Fruit fly (Drosophila melanogaster) whole organism, embryonic: ENCODE results near the gene CG13022.
A peak's percentile ranks its signal among the peaks of the same experiment; 100 is the strongest.

Experiments
- Adf1 ChIP-seq: fragments of 200-800 bp; sonication (Bioruptor generic); IDR thresholded peaks from 2 replicates; pipeline ENCODE4 v1.3.6; 2022; ENCODE audit warnings: missing biosample characterization, missing genetic modification characterization
- CG13624 ChIP-seq: fragments of 200-800 bp; sonication (Bioruptor generic); optimal IDR thresholded peaks from 2 replicates; lab custom pipeline; 2016; ENCODE audit warnings: missing biosample characterization, missing genetic modification characterization
- CG14667 ChIP-seq: fragments of 200-800 bp; sonication (Bioruptor generic); IDR thresholded peaks from 2 replicates; pipeline ENCODE4 v1.3.6; 2022; ENCODE audit warnings: missing biosample characterization, missing genetic modification characterization
- CG1603 ChIP-seq: fragments of 200-800 bp; sonication (Bioruptor generic); optimal IDR thresholded peaks from 2 replicates; lab custom pipeline; 2019; ENCODE audit warnings: missing biosample characterization, mild to moderate bottlenecking, missing genetic modification characterization, moderate library complexity
- CG2199 ChIP-seq: fragments of 200-800 bp; sonication (Bioruptor generic); IDR thresholded peaks from 3 replicates; pipeline ENCODE4 v1.3.6; 2022; ENCODE audit warnings: missing biosample characterization, missing genetic modification characterization
- CG6175 ChIP-seq: fragments of 200-800 bp; sonication (Bioruptor generic); IDR thresholded peaks from 3 replicates; pipeline ENCODE4 v1.3.6; 2022; ENCODE audit warnings: missing biosample characterization, missing genetic modification characterization
- CG7357 ChIP-seq: fragments of 200-800 bp; sonication (Bioruptor generic); IDR thresholded peaks from 3 replicates; pipeline ENCODE4 v1.3.6; 2022; ENCODE audit warnings: missing biosample characterization, missing genetic modification characterization
- CG7556 ChIP-seq: fragments of 200-800 bp; sonication (Bioruptor generic); optimal IDR thresholded peaks from 2 replicates; lab custom pipeline; 2017; ENCODE audit warnings: missing biosample characterization, mild to moderate bottlenecking, missing genetic modification characterization
- CoRest ChIP-seq: fragments of 200-800 bp; sonication (Bioruptor generic); optimal IDR thresholded peaks from 3 replicates; lab custom pipeline; 2018; ENCODE audit warnings: missing biosample characterization, mild to moderate bottlenecking, missing genetic modification characterization, moderate library complexity
- D19B ChIP-seq: fragments of 200-800 bp; sonication (Bioruptor generic); optimal IDR thresholded peaks from 2 replicates; lab custom pipeline; 2017; ENCODE audit warnings: missing biosample characterization, mild to moderate bottlenecking, missing genetic modification characterization
- E2f2 ChIP-seq: fragments of 200-800 bp; sonication (Bioruptor generic); IDR thresholded peaks from 2 replicates; pipeline ENCODE4 v1.3.6; 2022; ENCODE audit warnings: missing biosample characterization, missing genetic modification characterization
- Gsc ChIP-seq: fragments of 200-800 bp; sonication (Bioruptor generic); IDR thresholded peaks from 2 replicates; pipeline ENCODE4 v1.3.6; 2022; ENCODE audit warnings: missing biosample characterization, missing genetic modification characterization
- HmgZ ChIP-seq: fragments of 200-800 bp; sonication (Bioruptor generic); optimal IDR thresholded peaks from 2 replicates; lab custom pipeline; 2018; ENCODE audit warnings: missing biosample characterization, mild to moderate bottlenecking, missing genetic modification characterization
- Hr78 ChIP-seq, 2 experiments: fragments of 200-800 bp in 1 of 2; fragments of >200 bp in 1 of 2; sonication (Bioruptor generic) in 1 of 2; optimal IDR thresholded peaks; 2 replicates each; lab custom pipeline; 2017 to 2019; ENCODE audit warnings: missing biosample characterization in 2 of 2, missing genetic modification characterization in 2 of 2, mild to moderate bottlenecking in 1 of 2, moderate library complexity in 1 of 2
- Med ChIP-seq: fragments of 200-800 bp; sonication (Bioruptor generic); peaks from one replicate; lab custom pipeline; 2016; ENCODE audit warnings: missing biosample characterization, missing genetic modification characterization, mild to moderate bottlenecking, inconsistent platforms, moderate library complexity
- Pdp1 ChIP-seq, 2 experiments: fragments of 200-800 bp; sonication (Bioruptor generic); optimal IDR thresholded peaks; 3 replicates each; lab custom pipeline; 2016; ENCODE audit warnings: missing biosample characterization in 2 of 2, missing genetic modification characterization in 2 of 2, mild to moderate bottlenecking in 1 of 2, moderate library complexity in 1 of 2
- Vsx1 ChIP-seq: fragments of 200-800 bp; sonication (Bioruptor generic); optimal IDR thresholded peaks from 2 replicates; lab custom pipeline; 2017; ENCODE audit warnings: missing biosample characterization, mild to moderate bottlenecking, missing genetic modification characterization, missing genetic modification reagents
- aop ChIP-seq: fragments of 200-800 bp; sonication (Bioruptor generic); IDR thresholded peaks from 2 replicates; pipeline ENCODE4 v1.3.6; 2022; ENCODE audit warnings: missing biosample characterization, missing genetic modification characterization
- chinmo ChIP-seq: fragments of 200-800 bp; sonication (Bioruptor generic); IDR thresholded peaks from 4 replicates; pipeline ENCODE4 v1.3.6; 2022; ENCODE audit warnings: missing biosample characterization, missing genetic modification characterization; ENCODE audit not compliant: partially characterized antibody
- chm ChIP-seq: fragments of 200-800 bp; sonication (Bioruptor generic); IDR thresholded peaks from 2 replicates; pipeline ENCODE4 v1.3.6; 2022; ENCODE audit warnings: missing biosample characterization, missing genetic modification characterization
- ci ChIP-seq: fragments of 200-800 bp; sonication (Bioruptor generic); IDR thresholded peaks from 3 replicates; pipeline ENCODE4 v1.3.6; 2022; ENCODE audit warnings: missing biosample characterization, missing genetic modification characterization
- dan ChIP-seq: fragments of 200-800 bp; sonication (Bioruptor generic); IDR thresholded peaks from 2 replicates; pipeline ENCODE4 v1.3.6; 2022; ENCODE audit warnings: missing biosample characterization, missing genetic modification characterization
- dm ChIP-seq: fragments of 200-800 bp; sonication (Bioruptor generic); optimal IDR thresholded peaks from 3 replicates; lab custom pipeline; 2016; ENCODE audit warnings: missing biosample characterization, missing genetic modification characterization
- dysf ChIP-seq: fragments of 200-800 bp; sonication (Bioruptor generic); IDR thresholded peaks from 3 replicates; pipeline ENCODE4 v1.3.6; 2022; ENCODE audit warnings: missing biosample characterization, missing genetic modification characterization
- eve ChIP-seq, 2 experiments: fragments of >200 bp; optimal IDR thresholded peaks; 2 replicates each; lab custom pipeline; 2017; ENCODE audit warnings: missing biosample characterization in 2 of 2, missing genetic modification characterization in 2 of 2
- exex ChIP-seq: fragments of 200-800 bp; sonication (Bioruptor generic); optimal IDR thresholded peaks from 4 replicates; lab custom pipeline; 2018; ENCODE audit warnings: missing biosample characterization, mild to moderate bottlenecking, missing genetic modification characterization, moderate library complexity
- fu2 ChIP-seq: fragments of 200-800 bp; sonication (Bioruptor generic); optimal IDR thresholded peaks from 2 replicates; lab custom pipeline; 2016; ENCODE audit warnings: missing biosample characterization, missing genetic modification characterization
- gem ChIP-seq: fragments of 200-800 bp; sonication (Bioruptor generic); optimal IDR thresholded peaks from 2 replicates; lab custom pipeline; 2019; ENCODE audit warnings: missing biosample characterization, mild to moderate bottlenecking, missing genetic modification characterization, moderate library complexity
- grn ChIP-seq: fragments of 200-800 bp; sonication (Bioruptor generic); optimal IDR thresholded peaks from 3 replicates; lab custom pipeline; 2017; ENCODE audit warnings: missing biosample characterization, missing genetic modification characterization
- ken ChIP-seq: fragments of 200-800 bp; sonication (Bioruptor generic); IDR thresholded peaks from 3 replicates; pipeline ENCODE4 v1.3.6; 2022; ENCODE audit warnings: missing biosample characterization, missing genetic modification characterization
- lab ChIP-seq: fragments of 200-800 bp; sonication (Bioruptor generic); optimal IDR thresholded peaks from 3 replicates; lab custom pipeline; 2017; ENCODE audit warnings: missing biosample characterization, missing genetic modification characterization, mild to moderate bottlenecking, moderate library complexity, missing genetic modification reagents
- mirr ChIP-seq: fragments of 200-800 bp; sonication (Bioruptor generic); optimal IDR thresholded peaks from 3 replicates; lab custom pipeline; 2018; ENCODE audit warnings: missing biosample characterization, mild to moderate bottlenecking, missing genetic modification characterization
- pan ChIP-seq, 4 experiments: fragments of >200 bp in 3 of 4; fragments of 200-800 bp in 1 of 4; sonication (Bioruptor generic) in 1 of 4; optimal IDR thresholded peaks in 3 of 4; IDR thresholded peaks in 1 of 4; 2 replicates each; pipeline versions ENCODE4 v1.3.6 to Lab custom; 2017 to 2022; ENCODE audit warnings: missing biosample characterization in 2 of 4, missing genetic modification characterization in 2 of 4, mixed read lengths in 1 of 4
- pho ChIP-seq: fragments of 200-800 bp; sonication (Bioruptor generic); optimal IDR thresholded peaks from 2 replicates; lab custom pipeline; 2016; ENCODE audit warnings: missing biosample characterization, missing genetic modification characterization
- prd ChIP-seq, 3 experiments: fragments of >200 bp in 2 of 3; fragments of 200-800 bp in 1 of 3; sonication (Bioruptor generic) in 1 of 3; optimal IDR thresholded peaks in 2 of 3; IDR thresholded peaks in 1 of 3; 2 replicates in 2 of 3; 3 replicates in 1 of 3; pipeline versions ENCODE4 v1.3.6 to Lab custom; 2017 to 2022; ENCODE audit warnings: missing biosample characterization in 1 of 3, missing genetic modification characterization in 1 of 3
- pros ChIP-seq: fragments of 200-800 bp; sonication (Bioruptor generic); optimal IDR thresholded peaks from 3 replicates; lab custom pipeline; 2019; ENCODE audit warnings: missing biosample characterization, mild to moderate bottlenecking, missing genetic modification characterization, moderate library complexity
- ro ChIP-seq: fragments of 200-800 bp; sonication (Bioruptor generic); IDR thresholded peaks from 2 replicates; pipeline ENCODE4 v1.3.6; 2022; ENCODE audit warnings: missing biosample characterization, missing genetic modification characterization
- sens ChIP-seq: fragments of 200-800 bp; sonication (Bioruptor generic); peaks from one replicate; lab custom pipeline; 2016; ENCODE audit warnings: missing biosample characterization, missing genetic modification characterization
- slou ChIP-seq: fragments of 200-800 bp; sonication (Bioruptor generic); optimal IDR thresholded peaks from 3 replicates; lab custom pipeline; 2016; ENCODE audit warnings: missing biosample characterization, missing genetic modification characterization
- stwl ChIP-seq: fragments of 200-800 bp; sonication (Bioruptor generic); optimal IDR thresholded peaks from 3 replicates; lab custom pipeline; 2018; ENCODE audit warnings: missing biosample characterization, mild to moderate bottlenecking, missing genetic modification characterization, moderate library complexity
- sug ChIP-seq: fragments of 200-800 bp; optimal IDR thresholded peaks from 2 replicates; lab custom pipeline; 2019; ENCODE audit warnings: missing biosample characterization, mild to moderate bottlenecking, missing genetic modification characterization, moderate library complexity
- z ChIP-seq: fragments of 200-800 bp; sonication (Bioruptor generic); IDR thresholded peaks from 3 replicates; pipeline ENCODE4 v1.3.6; 2022; ENCODE audit warnings: missing biosample characterization, missing genetic modification characterization

CG13022 gene

dm6 chr3L:16958397-16959080 is 19.8 kb upstream of the CG13022 start (continued):
- peak; percentile 17 for TF ChIP-seq pros
- TF ChIP-seq CG13624 (GFP tag; lab: Kevin White, UChicago): peak; percentile 37
- no peak for TF ChIP-seq dysf (GFP tag; lab: Robert Waterston, UW)
- peak; percentile 79 for TF ChIP-seq Med (GFP tag; lab: Kevin White, UChicago)
- TF ChIP-seq stwl (tag; lab: Kevin White, UChicago): no peak

- TF ChIP-seq E2f2 (GFP tag; lab: Robert Waterston, UW): no peak
- TF ChIP-seq Hr78 (GFP tag; optimal IDR thresholded peaks at IDR 0.05; lab: Kevin White, UChicago): peak in 1 of 2 experiments; percentile 10
- TF ChIP-seq Med (GFP tag; lab: Kevin White, UChicago): peak; percentile 69
- peak; percentile 55 for TF ChIP-seq gem (tag; lab: Kevin White, UChicago)
- no peak for TF ChIP-seq CG1603 (tag; lab: Kevin White, UChicago)
- TF ChIP-seq exex: peak; percentile 68
- no peak for TF ChIP-seq slou (GFP tag; lab: Kevin White, UChicago)
- TF ChIP-seq Adf1 (GFP tag; lab: Robert Waterston, UW): 0 out of 2 replicates have a peak, but pooled peaks have one; percentile 4
- TF ChIP-seq mirr: no peak
- peak; percentile 92; the same call in 2 of the 3 replicates for TF ChIP-seq CG2199 (GFP tag; lab: Robert Waterston, UW)
- TF ChIP-seq ro (GFP tag; lab: Robert Waterston, UW): no peak
- peak; percentile 70 for TF ChIP-seq sens (GFP tag; lab: Kevin White, UChicago)
- TF ChIP-seq grn: peak; percentile 16
- TF ChIP-seq prd (optimal IDR thresholded peaks at IDR 0.05; lab: Kevin White, UChicago): no peak
- TF ChIP-seq prd (GFP tag; IDR thresholded peaks at IDR 0.05; lab: Robert Waterston, UW): peak; percentile 30; the same call in 1 of the 3 replicates
- TF ChIP-seq dm: no peak
- no peak for TF ChIP-seq aop
- no peak for TF ChIP-seq dan (GFP tag; lab: Robert Waterston, UW)
- TF ChIP-seq eve (GFP tag; optimal IDR thresholded peaks at IDR 0.05; lab: Kevin White, UChicago): peak in 1 of 2 experiments; percentile 70
- TF ChIP-seq Vsx1 (GFP tag; lab: Kevin White, UChicago): peak; percentile 57
- TF ChIP-seq Pdp1 (GFP tag; optimal IDR thresholded peaks at IDR 0.05; lab: Kevin White, UChicago): peak in 1 of 2 experiments; percentile 91
- 0 out of 3 replicates have a peak, but pooled peaks have one; percentile 36 for TF ChIP-seq ci (GFP tag; lab: Robert Waterston, UW)
- TF ChIP-seq lab (GFP tag; lab: Kevin White, UChicago): no peak
- TF ChIP-seq pan (optimal IDR thresholded peaks at IDR 0.05; lab: Kevin White, UChicago): no peak
- peak in 1 of 2 experiments; percentile 7 for TF ChIP-seq pan (GFP tag; optimal IDR thresholded peaks at IDR 0.05 in 1 of 2, IDR thresholded peaks at IDR 0.05 in 1 of 2)
- 0 out of 2 replicates have a peak, but pooled peaks have one; percentile 15 for TF ChIP-seq chm (GFP tag; lab: Robert Waterston, UW)
- 0 out of 4 replicates have a peak, but pooled peaks have one; percentile 1 for TF ChIP-seq chinmo (GFP tag; lab: Robert Waterston, UW)
These were observed 19.0 kb upstream of the CG13022 start, which contains the start of gene Cpr73D for dm6 chr3L:16957534-16958396. Gene Cpr73D, minus strand, starts transcription at chr3L:16957689.

dm6 chr3L:16956768-16957533 is 18.2 kb upstream of the CG13022 start:
- TF ChIP-seq z (GFP tag; lab: Robert Waterston, UW) (no peak), sug (tag; lab: Kevin White, UChicago) (peak; percentile 59), D19B (GFP tag; lab: Kevin White, UChicago) (peak; percentile 33), ken (GFP tag; lab: Robert Waterston, UW) (peak; percentile 21; the same call in 1 of the 3 replicates), CG7556 (GFP tag; lab: Kevin White, UChicago) (peak; percentile 50), grn (peak; percentile 72), pho (GFP tag; lab: Kevin White, UChicago) (peak; percentile 54), CG6175 (GFP tag; lab: Robert Waterston, UW) (no peak), mirr (peak; percentile 69), CG14667 (GFP tag; lab: Robert Waterston, UW) (peak; percentile 43), HmgZ (tag; lab: Kevin White, UChicago) (peak; percentile 59), Gsc (GFP tag; lab: Robert Waterston, UW) (no peak), CG7357 (GFP tag; lab: Robert Waterston, UW) (peak; percentile 66; the same call in 2 of the 3 replicates), fu2 (GFP tag; lab: Kevin White, UChicago) (peak; percentile 40), CoRest (tag; lab: Kevin White, UChicago) (peak; percentile 81)
